Fruit fly (Drosophila melanogaster): Measurements from ENCODE around the gene Fum2.

Gene Fum2

dm6 chrX:6656023-6656594 lies 25.5 kb upstream of the Fum2 start (continued):
- TF ChIP-seq CG30431 (GFP tag; optimal IDR thresholded peaks at IDR 0.05): peak; percentile 76
- peak; percentile 84 for TF ChIP-seq fd96Cb (tag; optimal IDR thresholded peaks at IDR 0.05)
- TF ChIP-seq CG18764 (GFP tag; optimal IDR thresholded peaks at IDR 0.05): peak; percentile 76
- TF ChIP-seq ken (GFP tag; IDR thresholded peaks at IDR 0.05): peak; percentile 57; the same call in 1 of the 3 replicates
- peak; percentile 78 for TF ChIP-seq eyg (GFP tag; optimal IDR thresholded peaks at IDR 0.05)
- TF ChIP-seq org-1 (GFP tag; optimal IDR thresholded peaks at IDR 0.05): peak; percentile 72
- peak; percentile 64 for TF ChIP-seq CG10462 (GFP tag; optimal IDR thresholded peaks at IDR 0.05)
- TF ChIP-seq CG6175 (GFP tag; IDR thresholded peaks at IDR 0.05): peak; percentile 49; the same call in 1 of the 3 replicates
- peak; percentile 60 for TF ChIP-seq Myb (GFP tag; optimal IDR thresholded peaks at IDR 0.05)
- TF ChIP-seq btn (GFP tag; optimal IDR thresholded peaks at IDR 0.05): peak; percentile 66
- peak; percentile 63 for TF ChIP-seq repo (GFP tag; optimal IDR thresholded peaks at IDR 0.05)
- TF ChIP-seq ttk (GFP tag; IDR thresholded peaks at IDR 0.05): peak; percentile 78
- peak; percentile 73 to 75 for TF ChIP-seq bsh (GFP tag; optimal IDR thresholded peaks at IDR 0.05)
- no peak for TF ChIP-seq Lpt (GFP tag; optimal IDR thresholded peaks at IDR 0.05)
- TF ChIP-seq CG30403 (GFP tag; optimal IDR thresholded peaks at IDR 0.05): peak; percentile 87
- peak; percentile 78 for TF ChIP-seq CG7786 (GFP tag; optimal IDR thresholded peaks at IDR 0.05)
- no peak for TF ChIP-seq unc-4 (GFP tag; IDR thresholded peaks at IDR 0.05; ENCODE audit: partially characterized antibody)
- TF ChIP-seq da (GFP tag; optimal IDR thresholded peaks at IDR 0.05): peak; percentile 58
- TF ChIP-seq Dfd (GFP tag; optimal IDR thresholded peaks at IDR 0.05): no peak
- TF ChIP-seq Hand (GFP tag; optimal IDR thresholded peaks at IDR 0.05): peak; percentile 74
- no peak for TF ChIP-seq bbx (GFP tag; IDR thresholded peaks at IDR 0.05; ENCODE audit: partially characterized antibody)
- TF ChIP-seq Awh (GFP tag; IDR thresholded peaks at IDR 0.05): peak; percentile 57
- peak; percentile 91 for TF ChIP-seq nmo (GFP tag; optimal IDR thresholded peaks at IDR 0.05)
- TF ChIP-seq CG17612 (GFP tag; IDR thresholded peaks at IDR 0.05): peak; percentile 53; the same call in 1 of the 2 replicates
- TF ChIP-seq Blimp-1 (GFP tag; optimal IDR thresholded peaks at IDR 0.05): peak; percentile 78
- TF ChIP-seq corto (GFP tag; optimal IDR thresholded peaks at IDR 0.05): peak; percentile 73
- peak in 1 of 2 experiments; percentile 42 for TF ChIP-seq eve (GFP tag; optimal IDR thresholded peaks at IDR 0.05)
- TF ChIP-seq br (optimal IDR thresholded peaks at IDR 0.05): no peak
- TF ChIP-seq CG4617 (GFP tag; optimal IDR thresholded peaks at IDR 0.05; ENCODE audit: borderline replicate concordance): peak; percentile 40
- peak; percentile 85 for TF ChIP-seq CG17829 (tag; optimal IDR thresholded peaks at IDR 0.05)
- TF ChIP-seq Poxn (GFP tag; IDR thresholded peaks at IDR 0.05): peak; percentile 55; the same call in 1 of the 2 replicates
- TF ChIP-seq Chrac-16 (GFP tag; optimal IDR thresholded peaks at IDR 0.05): peak; percentile 81
- peak; percentile 71 for TF ChIP-seq CG15514 (GFP tag; optimal IDR thresholded peaks at IDR 0.05)
- TF ChIP-seq luna (GFP tag; optimal IDR thresholded peaks at IDR 0.05): peak; percentile 39
- TF ChIP-seq CG2116 (GFP tag; optimal IDR thresholded peaks at IDR 0.05): peak; percentile 49
- peak; percentile 58 for TF ChIP-seq CG18011 (GFP tag; optimal IDR thresholded peaks at IDR 0.05)
- peak; percentile 38 for TF ChIP-seq CG31365 (tag; optimal IDR thresholded peaks at IDR 0.05)
- TF ChIP-seq salm (tag; optimal IDR thresholded peaks at IDR 0.05): peak; percentile 33
- no peak for TF ChIP-seq inv (GFP tag; IDR thresholded peaks at IDR 0.05; ENCODE audit: partially characterized antibody)
- peak; percentile 78 for TF ChIP-seq E2f1 (GFP tag; IDR thresholded peaks at IDR 0.05)
- peak; percentile 70 for TF ChIP-seq CG1647 (GFP tag; optimal IDR thresholded peaks at IDR 0.05)
- peak; percentile 86 for TF ChIP-seq phol (tag; optimal IDR thresholded peaks at IDR 0.05)
- 0 out of 2 replicates have a peak, but pooled peaks have one; percentile 20 for TF ChIP-seq ham (GFP tag; IDR thresholded peaks at IDR 0.05)
- TF ChIP-seq onecut (GFP tag; IDR thresholded peaks at IDR 0.05): peak; percentile 81
- peak; percentile 71 for TF ChIP-seq wor (GFP tag; IDR thresholded peaks at IDR 0.05)
- TF ChIP-seq CG12744 (GFP tag; optimal IDR thresholded peaks at IDR 0.05): peak; percentile 35
- peak; percentile 67; the same call in 1 of the 3 replicates for TF ChIP-seq gce (GFP tag; IDR thresholded peaks at IDR 0.05)
- peak; percentile 76 for TF ChIP-seq CG16863 (GFP tag; optimal IDR thresholded peaks at IDR 0.05)
- peak; percentile 41 for TF ChIP-seq CG31388 (GFP tag; optimal IDR thresholded peaks at IDR 0.05)
- no peak for TF ChIP-seq Hey (tag; optimal IDR thresholded peaks at IDR 0.05)
